Worm (Caenorhabditis elegans) whole organism, L3 larva: ENCODE data around the gene rmd-1.

Source experiments
- R02D3.7 ChIP-seq: fragments of 150-350 bp; optimal IDR thresholded peaks from 2 replicates; lab custom pipeline; 2014; ENCODE audit warnings: missing biosample characterization, missing genetic modification characterization
- ZK546.5 ChIP-seq: sonication (generic microtip); optimal IDR thresholded peaks from 2 replicates; lab custom pipeline; 2017; ENCODE audit warnings: missing biosample characterization, missing genetic modification characterization
- aly-2 ChIP-seq: fragments of 150-350 bp; optimal IDR thresholded peaks from 2 replicates; lab custom pipeline; 2014; ENCODE audit warnings: missing biosample characterization, missing genetic modification characterization
- ama-1 ChIP-seq: fragments of 150-350 bp; optimal IDR thresholded peaks from 2 replicates; lab custom pipeline; 2018
- ceh-16 ChIP-seq: sonication (generic microtip); optimal IDR thresholded peaks from 2 replicates; lab custom pipeline; 2017; ENCODE audit warnings: missing biosample characterization, missing genetic modification characterization
- ceh-28 ChIP-seq: fragments of 150-350 bp; optimal IDR thresholded peaks from 2 replicates; lab custom pipeline; 2014; ENCODE audit warnings: missing biosample characterization, missing genetic modification reagents, missing genetic modification characterization
- ceh-82 ChIP-seq: fragments of 150-350 bp; optimal IDR thresholded peaks from 2 replicates; lab custom pipeline; 2014; ENCODE audit warnings: missing biosample characterization, missing genetic modification characterization
- ceh-9 ChIP-seq: sonication (generic microtip); optimal IDR thresholded peaks from 2 replicates; lab custom pipeline; 2018; ENCODE audit warnings: missing biosample characterization, missing genetic modification characterization
- daf-12 ChIP-seq: fragments of 150-350 bp; optimal IDR thresholded peaks from 2 replicates; lab custom pipeline; 2014; ENCODE audit warnings: missing biosample characterization, missing genetic modification reagents, missing genetic modification characterization
- egl-27 ChIP-seq: sonication (generic microtip); optimal IDR thresholded peaks from 4 replicates; lab custom pipeline; 2017; ENCODE audit warnings: missing biosample characterization, missing genetic modification reagents, missing genetic modification characterization
- egl-5 ChIP-seq: fragments of 150-350 bp; optimal IDR thresholded peaks from 2 replicates; lab custom pipeline; 2017; ENCODE audit warnings: missing biosample characterization, missing genetic modification reagents, missing genetic modification characterization, inconsistent platforms
- elt-1 ChIP-seq: fragments of 150-350 bp; optimal IDR thresholded peaks from 2 replicates; lab custom pipeline; 2014; ENCODE audit warnings: missing biosample characterization, missing genetic modification characterization
- elt-2 ChIP-seq: sonication (generic microtip); optimal IDR thresholded peaks from 2 replicates; lab custom pipeline; 2016; ENCODE audit warnings: missing genetic modification reagents, mild to moderate bottlenecking, missing genetic modification characterization, missing compliant biosample characterization
- elt-3 ChIP-seq, 3 experiments: fragments of 150-350 bp in 1 of 3; sonication (generic microtip) in 2 of 3; optimal IDR thresholded peaks; 2 replicates in 2 of 3; 4 replicates in 1 of 3; lab custom pipeline; 2014 to 2017; ENCODE audit warnings: missing biosample characterization in 3 of 3, missing genetic modification characterization in 3 of 3
- eor-1 ChIP-seq, 2 experiments: fragments of 150-350 bp; optimal IDR thresholded peaks; 2 replicates each; lab custom pipeline; 2014 to 2018; ENCODE audit warnings: missing biosample characterization in 2 of 2, missing genetic modification characterization in 2 of 2
- fkh-10 ChIP-seq: sonication (generic microtip); optimal IDR thresholded peaks from 2 replicates; lab custom pipeline; 2017; ENCODE audit warnings: missing biosample characterization, missing genetic modification reagents, missing genetic modification characterization
- fkh-2 ChIP-seq: fragments of 150-350 bp; optimal IDR thresholded peaks from 2 replicates; lab custom pipeline; 2014; ENCODE audit warnings: missing biosample characterization, missing genetic modification reagents, missing genetic modification characterization
- fos-1 ChIP-seq: fragments of 150-350 bp; optimal IDR thresholded peaks from 2 replicates; lab custom pipeline; 2014; ENCODE audit warnings: missing biosample characterization, missing genetic modification characterization
- hmg-11 ChIP-seq: sonication (generic microtip); optimal IDR thresholded peaks from 2 replicates; lab custom pipeline; 2016; ENCODE audit warnings: missing genetic modification characterization, missing compliant biosample characterization
- jun-1 ChIP-seq: fragments of 150-350 bp; optimal IDR thresholded peaks from 2 replicates; lab custom pipeline; 2014; ENCODE audit warnings: missing biosample characterization, missing genetic modification reagents, missing genetic modification characterization
- lin-15B ChIP-seq: fragments of 150-350 bp; optimal IDR thresholded peaks from 2 replicates; lab custom pipeline; 2014; ENCODE audit warnings: missing biosample characterization, missing genetic modification characterization
- lin-39 ChIP-seq: fragments of 150-350 bp; optimal IDR thresholded peaks from 2 replicates; lab custom pipeline; 2018; ENCODE audit warnings: missing biosample characterization, missing genetic modification reagents, missing genetic modification characterization
- lsy-12 ChIP-seq: sonication (generic microtip); optimal IDR thresholded peaks from 2 replicates; lab custom pipeline; 2016; ENCODE audit warnings: mild to moderate bottlenecking, missing genetic modification characterization, missing compliant biosample characterization
- mdl-1 ChIP-seq: fragments of 150-350 bp; optimal IDR thresholded peaks from 2 replicates; lab custom pipeline; 2014; ENCODE audit warnings: missing biosample characterization, missing genetic modification characterization
- mml-1 ChIP-seq: fragments of 150-350 bp; sonication (generic microtip); optimal IDR thresholded peaks from 3 replicates; lab custom pipeline; 2014; ENCODE audit warnings: missing biosample characterization, missing genetic modification characterization
- nfya-1 ChIP-seq: sonication (generic microtip); optimal IDR thresholded peaks from 2 replicates; lab custom pipeline; 2017; ENCODE audit warnings: missing genetic modification characterization, mild to moderate bottlenecking, missing compliant biosample characterization, antibody characterized with exemption, moderate library complexity; ENCODE audit not compliant: insufficient read depth
- nhr-11 ChIP-seq: fragments of 150-350 bp; optimal IDR thresholded peaks from 2 replicates; lab custom pipeline; 2014; ENCODE audit warnings: missing biosample characterization, missing genetic modification characterization
- nhr-12 ChIP-seq: fragments of 150-350 bp; optimal IDR thresholded peaks from 2 replicates; lab custom pipeline; 2014; ENCODE audit warnings: missing biosample characterization, missing genetic modification characterization
- nhr-23 ChIP-seq: fragments of 150-350 bp; optimal IDR thresholded peaks from 2 replicates; lab custom pipeline; 2014; ENCODE audit warnings: missing biosample characterization, missing genetic modification reagents, missing genetic modification characterization
- nhr-237 ChIP-seq: fragments of 150-350 bp; optimal IDR thresholded peaks from 2 replicates; lab custom pipeline; 2014; ENCODE audit warnings: missing biosample characterization, missing genetic modification characterization
- nhr-25 ChIP-seq: sonication (generic microtip); optimal IDR thresholded peaks from 2 replicates; lab custom pipeline; 2017; ENCODE audit warnings: missing biosample characterization, missing genetic modification characterization
- nhr-28 ChIP-seq: fragments of 150-350 bp; optimal IDR thresholded peaks from 2 replicates; lab custom pipeline; 2014; ENCODE audit warnings: missing biosample characterization, missing genetic modification characterization
- nhr-43 ChIP-seq: sonication (generic microtip); optimal IDR thresholded peaks from 2 replicates; lab custom pipeline; 2016; ENCODE audit warnings: mild to moderate bottlenecking, missing genetic modification characterization, missing compliant biosample characterization; ENCODE audit not compliant: poor library complexity, severe bottlenecking
- nhr-67 ChIP-seq: fragments of 150-350 bp; optimal IDR thresholded peaks from 2 replicates; lab custom pipeline; 2014; ENCODE audit warnings: missing biosample characterization, missing genetic modification characterization
- nhr-76 ChIP-seq: fragments of 150-350 bp; sonication (generic microtip); optimal IDR thresholded peaks from 5 replicates; lab custom pipeline; 2014; ENCODE audit warnings: missing biosample characterization, missing genetic modification characterization
- nhr-77 ChIP-seq: fragments of 150-350 bp; optimal IDR thresholded peaks from 2 replicates; lab custom pipeline; 2014; ENCODE audit warnings: missing biosample characterization, missing genetic modification characterization
- pha-4 ChIP-seq: fragments of 150-350 bp; optimal IDR thresholded peaks from 2 replicates; lab custom pipeline; 2014; ENCODE audit warnings: missing biosample characterization, missing genetic modification reagents, missing genetic modification characterization
- pqm-1 ChIP-seq: fragments of 150-350 bp; optimal IDR thresholded peaks from 2 replicates; lab custom pipeline; 2017; ENCODE audit warnings: missing biosample characterization, missing genetic modification characterization, inconsistent platforms
- sea-2 ChIP-seq: fragments of 150-350 bp; sonication (generic microtip); optimal IDR thresholded peaks from 4 replicates; lab custom pipeline; 2014; ENCODE audit warnings: missing biosample characterization, missing genetic modification reagents, missing genetic modification characterization
- skn-1 ChIP-seq: fragments of 150-350 bp; optimal IDR thresholded peaks from 2 replicates; lab custom pipeline; 2014; ENCODE audit warnings: missing biosample characterization, missing genetic modification characterization
- snpc-4 ChIP-seq: fragments of 150-350 bp; optimal IDR thresholded peaks from 2 replicates; lab custom pipeline; 2014; ENCODE audit warnings: missing biosample characterization, missing genetic modification characterization
- tbx-2 ChIP-seq: sonication (generic microtip); optimal IDR thresholded peaks from 2 replicates; lab custom pipeline; 2016; ENCODE audit warnings: mild to moderate bottlenecking, missing genetic modification characterization, missing compliant biosample characterization
- unc-39 ChIP-seq: sonication (generic microtip); optimal IDR thresholded peaks from 4 replicates; lab custom pipeline; 2017; ENCODE audit warnings: missing biosample characterization, missing genetic modification characterization
- unc-62 ChIP-seq: fragments of 150-350 bp; sonication (generic microtip); optimal IDR thresholded peaks from 4 replicates; lab custom pipeline; 2014; ENCODE audit warnings: missing biosample characterization, missing genetic modification reagents, missing genetic modification characterization
- zag-1 ChIP-seq: fragments of 150-350 bp; optimal IDR thresholded peaks from 2 replicates; lab custom pipeline; 2014; ENCODE audit warnings: missing biosample characterization, missing genetic modification characterization
- ztf-11 ChIP-seq: fragments of 150-350 bp; optimal IDR thresholded peaks from 2 replicates; lab custom pipeline; 2014; ENCODE audit warnings: missing biosample characterization, missing genetic modification characterization
- ztf-4 ChIP-seq: fragments of 150-350 bp; optimal IDR thresholded peaks from 2 replicates; lab custom pipeline; 2014; ENCODE audit warnings: missing biosample characterization, missing genetic modification characterization

Gene rmd-1

ce11 chrIII:9717243-9717642 is 41.7 kb upstream of the rmd-1 start:
- TF ChIP-seq fos-1 (tag; lab: Kevin White, UChicago) (no peak), ceh-9 (tag; lab: Kevin White, UChicago) (no peak), ceh-28 (tag; lab: Kevin White, UChicago) (peak; percentile 59), zag-1 (tag; lab: Kevin White, UChicago) (no peak), nhr-28 (no peak), nhr-237 (tag; lab: Kevin White, UChicago) (no peak), lin-39 (peak; percentile 61), ama-1 (lab: Kevin White, UChicago) (peak; percentile 96), unc-62 (GFP tag; lab: Kevin White, UChicago) (no peak), jun-1 (no peak), pha-4 (tag; lab: Kevin White, UChicago) (peak; percentile 44), mml-1 (no peak), R02D3.7 (peak; percentile 20), elt-1 (no peak), nhr-11 (tag; lab: Kevin White, UChicago) (no peak), fkh-10 (GFP tag; lab: Kevin White, UChicago) (no peak), ceh-16 (no peak), sea-2 (GFP tag; lab: Kevin White, UChicago) (no peak), lsy-12 (tag; lab: Kevin White, UChicago) (peak; percentile 71), pqm-1 (peak; percentile 67), ZK546.5 (tag; lab: Kevin White, UChicago) (no peak), mdl-1 (tag; lab: Kevin White, UChicago) (no peak), egl-27 (tag; lab: Kevin White, UChicago) (no peak), ztf-11 (tag; lab: Kevin White, UChicago) (no peak), tbx-2 (tag; lab: Kevin White, UChicago) (peak; percentile 45), nhr-43 (tag; lab: Kevin White, UChicago) (peak; percentile 61), fkh-2 (tag; lab: Kevin White, UChicago) (no peak), daf-12 (tag; lab: Kevin White, UChicago) (no peak), aly-2 (tag; lab: Kevin White, UChicago) (peak; percentile 43), nhr-23 (peak; percentile 80), snpc-4 (peak; percentile 99), elt-3 (tag; optimal IDR thresholded peaks at IDR 0.05; lab: Kevin White, UChicago) (no peak), nhr-25 (peak; percentile 18), elt-2 (tag; lab: Kevin White, UChicago) (peak; percentile 75), skn-1 (no peak), lin-15B (tag; lab: Kevin White, UChicago) (peak; percentile 31), ceh-82 (tag; lab: Kevin White, UChicago) (peak; percentile 13), ztf-4 (tag; lab: Kevin White, UChicago) (no peak), nhr-12 (tag; lab: Kevin White, UChicago) (no peak), nhr-67 (no peak), hmg-11 (no peak), nfya-1 (tag; lab: Kevin White, UChicago) (peak; percentile 75), egl-5 (tag; lab: Kevin White, UChicago) (no peak), nhr-77 (tag; lab: Kevin White, UChicago) (peak; percentile 34), eor-1 (tag; optimal IDR thresholded peaks at IDR 0.05; lab: Kevin White, UChicago) (no peak), nhr-76 (no peak), unc-39 (tag; lab: Kevin White, UChicago) (no peak)

DNA sequence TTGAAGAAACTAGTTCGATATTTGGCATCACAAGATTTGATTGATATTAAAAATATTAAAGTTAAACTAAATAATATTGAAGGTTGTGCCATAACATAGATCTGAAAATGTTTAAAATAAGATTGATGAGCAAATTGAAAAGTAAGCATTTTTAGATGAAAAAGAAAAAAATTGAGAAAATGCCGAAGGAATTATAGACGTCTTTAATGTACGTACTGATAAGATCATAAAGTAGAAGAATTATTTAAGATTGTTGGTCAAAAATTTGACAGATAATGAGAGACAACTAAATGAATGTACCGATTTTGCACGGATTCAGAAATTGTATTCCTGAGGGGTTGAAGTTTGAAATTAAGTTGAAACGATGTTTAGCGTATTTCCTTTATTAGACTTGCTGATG is 38.7 kb upstream of the rmd-1 start, which contains the start of gene ncx-7:
Gene ncx-7 (minus strand): TSS at position 101 of the 400 bp plus-strand sequence.
- TF ChIP-seq fkh-2 (tag; lab: Kevin White, UChicago) (no peak), pqm-1 (peak; percentile 36), sea-2 (GFP tag; lab: Kevin White, UChicago) (no peak), elt-2 (tag; lab: Kevin White, UChicago) (peak; percentile 58), ztf-11 (tag; lab: Kevin White, UChicago) (no peak), elt-1 (no peak), eor-1 (tag; optimal IDR thresholded peaks at IDR 0.05; lab: Kevin White, UChicago) (no peak)
